Worm (Caenorhabditis elegans) whole organism, young adult: ENCODE measurements around the gene C09F12.3.

Experiments
- T07F8.4 ChIP-seq: sonication (generic microtip); optimal IDR thresholded peaks from 2 replicates; lab custom pipeline; 2016; ENCODE audit warnings: mild to moderate bottlenecking, missing genetic modification characterization, moderate library complexity, missing compliant biosample characterization
- Y67H2A.10 ChIP-seq: fragments of 200-800 bp; sonication (Bioruptor generic); conservative IDR thresholded peaks from 2 replicates; pipeline ENCODE4 v1.3.6; 2022; ENCODE audit warnings: missing genetic modification reagents, missing genetic modification characterization, missing compliant biosample characterization
- him-1 ChIP-seq: sonication (generic microtip); optimal IDR thresholded peaks from 2 replicates; lab custom pipeline; 2016; ENCODE audit warnings: missing genotype, missing genetic modification reagents, missing genetic modification characterization, missing compliant biosample characterization
- hlh-26 ChIP-seq: fragments of 200-800 bp; sonication (Bioruptor generic); conservative IDR thresholded peaks from 2 replicates; pipeline ENCODE4 v1.3.6; 2022; ENCODE audit warnings: missing genetic modification reagents, missing genetic modification characterization, missing compliant biosample characterization
- hsf-1 ChIP-seq: fragments of 200-800 bp; sonication (Bioruptor generic); IDR thresholded peaks from 2 replicates; pipeline ENCODE4 v1.3.6; 2022; ENCODE audit warnings: missing genetic modification reagents, missing genetic modification characterization, missing compliant biosample characterization
- nhr-179 ChIP-seq: sonication (generic microtip); optimal IDR thresholded peaks from 2 replicates; lab custom pipeline; 2016; ENCODE audit warnings: mild to moderate bottlenecking, missing genetic modification characterization, missing compliant biosample characterization
- snpc-4 ChIP-seq, 5 experiments: fragments of 150-350 bp in 1 of 5; sonication (generic microtip) in 4 of 5; optimal IDR thresholded peaks; 2 replicates each; lab custom pipeline; 2014 to 2018; ENCODE audit warnings: missing genetic modification characterization in 5 of 5, missing biosample characterization in 3 of 5, antibody characterized with exemption in 2 of 5, mild to moderate bottlenecking in 2 of 5, missing compliant biosample characterization in 2 of 5, missing genotype in 2 of 5, moderate library complexity in 2 of 5, missing genetic modification reagents in 1 of 5
- sptf-2 ChIP-seq: fragments of 200-800 bp; sonication (Bioruptor generic); optimal IDR thresholded peaks from 2 replicates; lab custom pipeline; 2018; ENCODE audit warnings: mild to moderate bottlenecking, missing genetic modification characterization, missing compliant biosample characterization
- unc-62 ChIP-seq: fragments of 150-350 bp; optimal IDR thresholded peaks from 2 replicates; lab custom pipeline; 2014; ENCODE audit warnings: missing biosample characterization, missing genetic modification reagents, missing genetic modification characterization
- ztf-3 ChIP-seq: fragments of 200-800 bp; sonication (Bioruptor generic); optimal IDR thresholded peaks from 2 replicates; lab custom pipeline; 2018; ENCODE audit warnings: mild to moderate bottlenecking, missing genetic modification characterization, missing compliant biosample characterization

DNA sequence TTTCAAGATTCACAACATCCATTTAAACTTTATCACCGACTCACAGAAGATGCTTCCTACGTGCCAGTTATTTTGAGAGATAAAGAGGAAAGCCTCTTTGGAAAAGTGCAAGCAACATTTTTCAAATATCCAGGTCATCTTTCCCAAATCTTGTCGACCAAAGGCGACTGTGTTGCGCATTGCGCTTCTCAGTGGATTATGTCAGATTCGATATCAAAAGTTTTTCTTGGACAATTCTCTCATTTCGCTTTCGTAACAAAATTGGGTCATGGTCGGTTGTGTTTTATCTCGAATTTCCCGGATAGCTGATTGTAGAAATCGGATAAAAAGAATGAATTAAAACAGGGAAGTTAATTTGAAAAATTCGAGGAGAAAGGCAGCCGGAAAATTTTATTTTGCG, 24.6 kb upstream of the C09F12.3 start:
- TF ChIP-seq him-1 (tag; lab: Kevin White, UChicago) (no peak), T07F8.4 (no peak), unc-62 (GFP tag; lab: Kevin White, UChicago) (no peak), hlh-26 (GFP tag; lab: Robert Waterston, UW) (no peak), nhr-179 (tag; lab: Kevin White, UChicago) (no peak), ztf-3 (GFP tag; lab: Kevin White, UChicago) (no peak), Y67H2A.10 (GFP tag; lab: Robert Waterston, UW) (no peak), snpc-4 (GFP tag; optimal IDR thresholded peaks at IDR 0.05; lab: Kevin White, UChicago) (no peak), snpc-4 (tag; optimal IDR thresholded peaks at IDR 0.05; lab: Kevin White, UChicago) (no peak), hsf-1 (GFP tag; lab: Robert Waterston, UW) (no peak), sptf-2 (GFP tag; lab: Kevin White, UChicago) (no peak)
